Worm (Caenorhabditis elegans): ENCODE data around the gene F56C3.4.

- no peak for TF ChIP-seq egrh-3 (GFP tag; IDR thresholded peaks at IDR 0.05)
- TF ChIP-seq snpc-4 (GFP tag; optimal IDR thresholded peaks at IDR 0.05), result peak; percentile 67
- TF ChIP-seq snpc-4 (tag; optimal IDR thresholded peaks at IDR 0.05), result peak; percentile 55 to 88 (median 80)
- TF ChIP-seq F33H1.4 (GFP tag; IDR thresholded peaks at IDR 0.05), result no peak
- TF ChIP-seq gei-17 (GFP tag; optimal IDR thresholded peaks at IDR 0.05), result peak; percentile 97
- peak; percentile 94 for TF ChIP-seq hmg-20 (GFP tag; IDR thresholded peaks at IDR 0.05)
- TF ChIP-seq pha-4 (tag; optimal IDR thresholded peaks at IDR 0.05), result peak; percentile 95
Measured at ce11 chrX:1344818-1345217, 15.7 kb downstream of the F56C3.4 start.

All from whole organism, young adult.